Worm (Caenorhabditis elegans) whole organism, L3 larva: ENCODE results near the gene cyp-35B1.

Source experiments
- aly-2 ChIP-seq: fragments of 150-350 bp; optimal IDR thresholded peaks from 2 replicates; lab custom pipeline; 2014; ENCODE audit warnings: missing biosample characterization, missing genetic modification characterization
- ceh-28 ChIP-seq: fragments of 150-350 bp; optimal IDR thresholded peaks from 2 replicates; lab custom pipeline; 2014; ENCODE audit warnings: missing biosample characterization, missing genetic modification reagents, missing genetic modification characterization
- elt-2 ChIP-seq: sonication (generic microtip); optimal IDR thresholded peaks from 2 replicates; lab custom pipeline; 2016; ENCODE audit warnings: missing genetic modification reagents, mild to moderate bottlenecking, missing genetic modification characterization, missing compliant biosample characterization
- elt-3 ChIP-seq, 3 experiments: fragments of 150-350 bp in 1 of 3; sonication (generic microtip) in 2 of 3; optimal IDR thresholded peaks; 2 replicates in 2 of 3; 4 replicates in 1 of 3; lab custom pipeline; 2014 to 2017; ENCODE audit warnings: missing biosample characterization in 3 of 3, missing genetic modification characterization in 3 of 3
- lin-39 ChIP-seq: fragments of 150-350 bp; optimal IDR thresholded peaks from 2 replicates; lab custom pipeline; 2018; ENCODE audit warnings: missing biosample characterization, missing genetic modification reagents, missing genetic modification characterization
- mdl-1 ChIP-seq: fragments of 150-350 bp; optimal IDR thresholded peaks from 2 replicates; lab custom pipeline; 2014; ENCODE audit warnings: missing biosample characterization, missing genetic modification characterization
- nhr-77 ChIP-seq: fragments of 150-350 bp; optimal IDR thresholded peaks from 2 replicates; lab custom pipeline; 2014; ENCODE audit warnings: missing biosample characterization, missing genetic modification characterization
- pha-4 ChIP-seq: fragments of 150-350 bp; optimal IDR thresholded peaks from 2 replicates; lab custom pipeline; 2014; ENCODE audit warnings: missing biosample characterization, missing genetic modification reagents, missing genetic modification characterization
- skn-1 ChIP-seq: fragments of 150-350 bp; optimal IDR thresholded peaks from 2 replicates; lab custom pipeline; 2014; ENCODE audit warnings: missing biosample characterization, missing genetic modification characterization
- unc-62 ChIP-seq: fragments of 150-350 bp; sonication (generic microtip); optimal IDR thresholded peaks from 4 replicates; lab custom pipeline; 2014; ENCODE audit warnings: missing biosample characterization, missing genetic modification reagents, missing genetic modification characterization

DNA sequence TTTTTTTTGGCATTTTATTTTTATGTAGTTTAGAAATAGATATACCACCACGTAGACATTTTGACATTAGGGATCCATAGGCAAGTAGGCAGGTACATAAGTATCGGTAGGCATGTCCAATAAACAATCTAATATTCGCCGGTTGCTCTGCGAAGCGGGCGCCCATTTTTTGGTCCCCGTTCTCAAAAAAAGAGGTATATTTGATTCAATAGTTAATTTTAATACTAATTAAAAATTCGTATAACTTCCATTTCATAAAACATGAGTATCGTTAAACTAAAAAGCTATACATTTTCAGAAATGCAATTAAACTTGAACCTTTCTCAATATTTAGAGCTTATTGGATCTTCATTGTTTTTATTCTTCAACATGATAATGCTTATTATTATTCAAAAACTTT lies 38.1 kb downstream of the cyp-35B1 start, which contains the start of gene str-83:
- no peak for TF ChIP-seq aly-2 (tag; lab: Kevin White, UChicago)
- no peak for TF ChIP-seq skn-1 (tag; lab: Kevin White, UChicago)
- no peak for TF ChIP-seq unc-62 (GFP tag; lab: Kevin White, UChicago)
- no peak for TF ChIP-seq pha-4
- no peak for TF ChIP-seq lin-39 (tag; lab: Kevin White, UChicago)
- TF ChIP-seq mdl-1 (tag; lab: Kevin White, UChicago): no peak
- TF ChIP-seq nhr-77 (tag; lab: Kevin White, UChicago): no peak
- no peak for TF ChIP-seq elt-3 (tag; optimal IDR thresholded peaks at IDR 0.05; lab: Kevin White, UChicago)
- TF ChIP-seq elt-2 (tag; lab: Kevin White, UChicago): no peak
- TF ChIP-seq ceh-28 (tag; lab: Kevin White, UChicago): no peak
